Fruit fly (Drosophila melanogaster) whole organism, embryonic: Measurements from ENCODE around the gene CG2104.

Experiments
- Antp ChIP-seq: fragments of 200-800 bp; sonication (Bioruptor generic); optimal IDR thresholded peaks from 3 replicates; lab custom pipeline; 2016; ENCODE audit warnings: missing biosample characterization, missing genetic modification characterization
- Atf6 ChIP-seq: fragments of 200-800 bp; sonication (Bioruptor generic); IDR thresholded peaks from 2 replicates; pipeline ENCODE4 v1.3.6; 2022; ENCODE audit warnings: missing biosample characterization, missing genetic modification characterization
- CG10209 ChIP-seq: fragments of 200-800 bp; sonication (Bioruptor generic); optimal IDR thresholded peaks from 3 replicates; lab custom pipeline; 2017; ENCODE audit warnings: missing biosample characterization, mild to moderate bottlenecking, missing genetic modification characterization, missing genetic modification reagents
- CG10431 ChIP-seq: fragments of 200-800 bp; sonication (Bioruptor generic); optimal IDR thresholded peaks from 3 replicates; lab custom pipeline; 2018; ENCODE audit warnings: missing biosample characterization, mild to moderate bottlenecking, missing genetic modification characterization
- CG10565 ChIP-seq: fragments of 200-800 bp; sonication (Bioruptor generic); optimal IDR thresholded peaks from 3 replicates; lab custom pipeline; 2016; ENCODE audit warnings: missing biosample characterization, mild to moderate bottlenecking, missing genetic modification characterization
- CG12236 ChIP-seq: fragments of 200-800 bp; sonication (Bioruptor generic); optimal IDR thresholded peaks from 2 replicates; lab custom pipeline; 2016; ENCODE audit warnings: missing biosample characterization, missing genetic modification characterization
- CG1602 ChIP-seq: fragments of 200-800 bp; sonication (Bioruptor generic); optimal IDR thresholded peaks from 3 replicates; lab custom pipeline; 2016; ENCODE audit warnings: missing biosample characterization, missing genetic modification characterization
- CG17361 ChIP-seq: fragments of 200-800 bp; sonication (Bioruptor generic); IDR thresholded peaks from 3 replicates; pipeline ENCODE4 v1.3.6; 2022; ENCODE audit warnings: missing biosample characterization, missing genetic modification characterization
- CG18262 ChIP-seq: fragments of 200-800 bp; optimal IDR thresholded peaks from 3 replicates; lab custom pipeline; 2019; ENCODE audit warnings: missing biosample characterization, mild to moderate bottlenecking, missing genetic modification characterization, moderate library complexity
- CG2120 ChIP-seq: fragments of 200-800 bp; sonication (Bioruptor generic); optimal IDR thresholded peaks from 3 replicates; lab custom pipeline; 2016; ENCODE audit warnings: missing biosample characterization, missing genetic modification characterization
- CG2129 ChIP-seq: fragments of 200-800 bp; sonication (Bioruptor generic); IDR thresholded peaks from 2 replicates; pipeline ENCODE4 v1.3.6; 2022; ENCODE audit warnings: missing biosample characterization, missing genetic modification characterization; ENCODE audit not compliant: partially characterized antibody
- CG32772 ChIP-seq: fragments of 200-800 bp; sonication (Bioruptor generic); IDR thresholded peaks from 2 replicates; pipeline ENCODE4 v1.3.6; 2022; ENCODE audit warnings: missing biosample characterization, missing genetic modification characterization
- CG3847 ChIP-seq: fragments of 200-800 bp; sonication (Bioruptor generic); IDR thresholded peaks from 2 replicates; pipeline ENCODE4 v1.3.6; 2022; ENCODE audit warnings: missing biosample characterization, missing genetic modification characterization
- CG4282 ChIP-seq: fragments of 200-800 bp; sonication (Bioruptor generic); optimal IDR thresholded peaks from 2 replicates; lab custom pipeline; 2016; ENCODE audit warnings: missing biosample characterization, missing genetic modification characterization
- CG5180 ChIP-seq: fragments of 200-800 bp; sonication (Bioruptor generic); optimal IDR thresholded peaks from 3 replicates; lab custom pipeline; 2017; ENCODE audit warnings: missing biosample characterization, missing genetic modification characterization, mild to moderate bottlenecking, moderate library complexity, missing genetic modification reagents
- CG7372 ChIP-seq: fragments of 200-800 bp; sonication (Bioruptor generic); IDR thresholded peaks from 2 replicates; pipeline ENCODE4 v1.3.6; 2022; ENCODE audit warnings: missing biosample characterization, missing genetic modification characterization
- CG9437 ChIP-seq: fragments of 200-800 bp; sonication (Bioruptor generic); optimal IDR thresholded peaks from 2 replicates; lab custom pipeline; 2018; ENCODE audit warnings: missing biosample characterization, mild to moderate bottlenecking, missing genetic modification characterization
- CG9817 ChIP-seq: fragments of 200-800 bp; sonication (Bioruptor generic); optimal IDR thresholded peaks from 2 replicates; lab custom pipeline; 2018; ENCODE audit warnings: missing biosample characterization, mild to moderate bottlenecking, missing genetic modification characterization, moderate library complexity
- CrebB ChIP-seq: fragments of 200-800 bp; sonication (Bioruptor generic); optimal IDR thresholded peaks from 3 replicates; lab custom pipeline; 2018; ENCODE audit warnings: missing biosample characterization, mild to moderate bottlenecking, missing genetic modification characterization
- Elba2 ChIP-seq: fragments of 200-800 bp; sonication (Bioruptor generic); optimal IDR thresholded peaks from 3 replicates; lab custom pipeline; 2016; ENCODE audit warnings: missing biosample characterization, missing genetic modification characterization
- H2.0 ChIP-seq: fragments of 200-800 bp; sonication (Bioruptor generic); IDR thresholded peaks from 2 replicates; pipeline ENCODE4 v1.3.6; 2022; ENCODE audit warnings: missing biosample characterization, missing genetic modification characterization
- Hr3 ChIP-seq: fragments of 200-800 bp; sonication (Bioruptor generic); optimal IDR thresholded peaks from 3 replicates; lab custom pipeline; 2016; ENCODE audit warnings: missing biosample characterization, missing genetic modification characterization
- Hr78 ChIP-seq, 2 experiments: fragments of 200-800 bp in 1 of 2; fragments of >200 bp in 1 of 2; sonication (Bioruptor generic) in 1 of 2; optimal IDR thresholded peaks; 2 replicates each; lab custom pipeline; 2017 to 2019; ENCODE audit warnings: missing biosample characterization in 2 of 2, missing genetic modification characterization in 2 of 2, mild to moderate bottlenecking in 1 of 2, moderate library complexity in 1 of 2
- Lim3 ChIP-seq: fragments of 200-800 bp; sonication (Bioruptor generic); IDR thresholded peaks from 2 replicates; pipeline ENCODE4 v1.3.6; 2022; ENCODE audit warnings: missing biosample characterization, missing genetic modification characterization
- Meics ChIP-seq: fragments of 200-800 bp; sonication (Bioruptor generic); optimal IDR thresholded peaks from 2 replicates; lab custom pipeline; 2017; ENCODE audit warnings: missing biosample characterization, mild to moderate bottlenecking, missing genetic modification characterization
- Nf-YA ChIP-seq: fragments of 200-800 bp; sonication (Bioruptor generic); IDR thresholded peaks from 2 replicates; pipeline ENCODE4 v1.3.6; 2022; ENCODE audit warnings: missing biosample characterization, missing genetic modification characterization
- Nf-YC ChIP-seq: fragments of 200-800 bp; optimal IDR thresholded peaks from 3 replicates; lab custom pipeline; 2019; ENCODE audit warnings: missing biosample characterization, mild to moderate bottlenecking, missing genetic modification characterization, moderate library complexity
- Ravus ChIP-seq: fragments of 200-800 bp; sonication (Bioruptor generic); IDR thresholded peaks from 2 replicates; pipeline ENCODE4 v1.3.6; 2022; ENCODE audit warnings: missing biosample characterization, missing genetic modification characterization
- Sox102F ChIP-seq: fragments of 200-800 bp; sonication (Bioruptor generic); optimal IDR thresholded peaks from 2 replicates; lab custom pipeline; 2018; ENCODE audit warnings: missing biosample characterization, mild to moderate bottlenecking, missing genetic modification characterization, moderate library complexity
- al ChIP-seq: fragments of 200-800 bp; sonication (Bioruptor generic); IDR thresholded peaks from 2 replicates; pipeline ENCODE4 v1.3.6; 2022; ENCODE audit warnings: missing biosample characterization, missing genetic modification characterization
- az2 ChIP-seq: fragments of 200-800 bp; sonication (Bioruptor generic); optimal IDR thresholded peaks from 3 replicates; lab custom pipeline; 2016; ENCODE audit warnings: missing biosample characterization, missing genetic modification characterization
- cas ChIP-seq: fragments of 200-800 bp; sonication (Bioruptor generic); IDR thresholded peaks from 2 replicates; pipeline ENCODE4 v1.3.6; 2022; ENCODE audit warnings: missing biosample characterization, missing genetic modification characterization
- chm ChIP-seq: fragments of 200-800 bp; sonication (Bioruptor generic); IDR thresholded peaks from 2 replicates; pipeline ENCODE4 v1.3.6; 2022; ENCODE audit warnings: missing biosample characterization, missing genetic modification characterization
- danr ChIP-seq: fragments of 200-800 bp; sonication (Bioruptor generic); IDR thresholded peaks from 2 replicates; pipeline ENCODE4 v1.3.6; 2022; ENCODE audit warnings: missing biosample characterization, missing genetic modification characterization
- dpn ChIP-seq, 2 experiments: fragments of 200-800 bp; sonication (Bioruptor generic); optimal IDR thresholded peaks; 3 replicates each; lab custom pipeline; 2016; ENCODE audit warnings: missing biosample characterization in 2 of 2, missing genetic modification characterization in 2 of 2
- exex ChIP-seq: fragments of 200-800 bp; sonication (Bioruptor generic); optimal IDR thresholded peaks from 4 replicates; lab custom pipeline; 2018; ENCODE audit warnings: missing biosample characterization, mild to moderate bottlenecking, missing genetic modification characterization, moderate library complexity
- fu2 ChIP-seq: fragments of 200-800 bp; sonication (Bioruptor generic); optimal IDR thresholded peaks from 2 replicates; lab custom pipeline; 2016; ENCODE audit warnings: missing biosample characterization, missing genetic modification characterization
- gcm ChIP-seq: fragments of 200-800 bp; sonication (Bioruptor generic); optimal IDR thresholded peaks from 2 replicates; lab custom pipeline; 2019; ENCODE audit warnings: missing biosample characterization, mild to moderate bottlenecking, missing genetic modification characterization, moderate library complexity
- hb ChIP-seq: fragments of 200-800 bp; sonication (Bioruptor generic); IDR thresholded peaks from 3 replicates; pipeline ENCODE4 v1.3.6; 2022; ENCODE audit warnings: missing biosample characterization, missing genetic modification characterization; ENCODE audit not compliant: partially characterized antibody
- kay ChIP-seq: fragments of 200-800 bp; sonication (Bioruptor generic); optimal IDR thresholded peaks from 2 replicates; lab custom pipeline; 2016; ENCODE audit warnings: missing biosample characterization, missing genetic modification characterization
- nau ChIP-seq: fragments of 200-800 bp; sonication (Bioruptor generic); optimal IDR thresholded peaks from 3 replicates; lab custom pipeline; 2017; ENCODE audit warnings: missing biosample characterization, mild to moderate bottlenecking, missing genetic modification characterization, missing genetic modification reagents
- onecut ChIP-seq: fragments of 200-800 bp; sonication (Bioruptor generic); IDR thresholded peaks from 2 replicates; pipeline ENCODE4 v1.3.6; 2022; ENCODE audit warnings: missing biosample characterization, missing genetic modification characterization
- otp ChIP-seq: fragments of 200-800 bp; sonication (Bioruptor generic); IDR thresholded peaks from 3 replicates; pipeline ENCODE4, ENCODE4 v1.3.6; 2022; ENCODE audit warnings: missing biosample characterization, missing genetic modification characterization
- pita ChIP-seq: fragments of 200-800 bp; sonication (Bioruptor generic); optimal IDR thresholded peaks from 2 replicates; lab custom pipeline; 2017; ENCODE audit warnings: missing biosample characterization, mild to moderate bottlenecking, missing genetic modification characterization
- pum ChIP-seq: fragments of 200-800 bp; sonication (Bioruptor generic); optimal IDR thresholded peaks from 2 replicates; lab custom pipeline; 2016; ENCODE audit warnings: missing biosample characterization, missing genetic modification characterization
- sc ChIP-seq, 3 experiments: fragments of >200 bp in 2 of 3; fragments of 200-800 bp in 1 of 3; sonication (Bioruptor generic) in 1 of 3; optimal IDR thresholded peaks; 2 replicates in 2 of 3; 3 replicates in 1 of 3; lab custom pipeline; 2017; ENCODE audit warnings: mild to moderate bottlenecking in 1 of 3, missing biosample characterization in 1 of 3, missing genetic modification characterization in 1 of 3, missing genetic modification reagents in 1 of 3
- sr ChIP-seq: fragments of 200-800 bp; sonication (Bioruptor generic); IDR thresholded peaks from 3 replicates; pipeline ENCODE4 v1.3.6; 2022; ENCODE audit warnings: missing biosample characterization, missing genetic modification characterization
- vnd ChIP-seq: fragments of 200-800 bp; sonication (Bioruptor generic); IDR thresholded peaks from 3 replicates; pipeline ENCODE4 v1.3.6; 2022; ENCODE audit warnings: missing biosample characterization, missing genetic modification characterization; ENCODE audit not compliant: partially characterized antibody

Gene CG2104

DNA sequence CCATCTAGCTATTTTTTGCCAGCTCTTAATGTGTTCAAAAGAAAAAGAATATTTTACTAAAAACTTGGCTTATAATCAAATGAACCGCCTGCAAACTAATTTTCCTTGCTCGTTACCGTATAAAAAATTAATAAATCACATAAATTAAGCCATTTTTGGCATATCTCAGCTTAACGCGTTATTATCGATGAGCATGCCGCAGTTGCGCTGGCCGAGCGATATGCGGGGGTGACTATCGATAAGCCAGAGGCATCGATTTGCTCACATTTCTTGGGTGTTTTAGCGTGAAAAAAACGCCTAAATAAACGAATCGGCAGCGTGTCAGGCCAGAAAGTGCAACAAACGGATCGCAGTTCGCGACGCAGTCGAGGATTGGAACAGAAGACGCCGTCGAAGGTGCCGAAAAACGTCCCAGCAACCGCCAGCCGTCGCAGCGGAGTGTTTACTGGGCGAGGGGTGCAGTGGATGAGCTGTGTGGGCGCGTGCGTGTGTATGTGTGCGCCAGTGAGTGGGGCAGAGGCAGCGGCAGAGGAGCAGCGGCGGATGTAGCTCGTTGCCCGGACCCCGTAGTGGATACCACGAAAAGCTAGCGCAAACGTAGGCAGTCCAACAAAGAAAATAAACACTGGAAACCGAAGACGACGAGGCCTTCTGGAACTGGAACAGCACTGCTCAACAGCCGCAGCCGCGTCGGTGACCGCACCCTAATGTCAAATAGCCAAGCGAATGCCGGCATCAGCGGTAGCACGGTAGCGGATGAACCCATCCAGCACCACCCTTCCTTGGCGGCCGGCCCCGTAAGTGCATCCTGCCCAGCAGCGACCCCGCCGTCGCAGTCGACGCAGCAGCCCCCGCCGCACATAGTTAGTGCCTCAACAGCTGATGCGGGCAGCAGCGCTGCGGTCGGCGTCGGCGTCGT, 49.5 kb upstream of the CG2104 start, which contains the start of the genes Sym and Madm (continued):
- peak; percentile 98 for TF ChIP-seq sr (GFP tag; lab: Robert Waterston, UW)
- TF ChIP-seq CG18262 (tag; lab: Kevin White, UChicago) = peak; percentile 39
- TF ChIP-seq CG2120 (GFP tag; lab: Kevin White, UChicago) = peak; percentile 77
- peak; percentile 21 for TF ChIP-seq gcm (GFP tag; lab: Kevin White, UChicago)
- TF ChIP-seq vnd (GFP tag; lab: Robert Waterston, UW) = peak; percentile 84
- no peak for TF ChIP-seq otp
- TF ChIP-seq Antp = peak; percentile 19
- TF ChIP-seq Atf6 (GFP tag; lab: Robert Waterston, UW) = no peak
- TF ChIP-seq chm (GFP tag; lab: Robert Waterston, UW) = no peak
- peak; percentile 33 for TF ChIP-seq CG9817 (tag; lab: Kevin White, UChicago)
- no peak for TF ChIP-seq Hr78 (GFP tag; optimal IDR thresholded peaks at IDR 0.05; lab: Kevin White, UChicago)
- TF ChIP-seq dpn (GFP tag; optimal IDR thresholded peaks at IDR 0.05; lab: Kevin White, UChicago) = peak; percentile 19 to 48
- no peak for TF ChIP-seq CG5180 (GFP tag; lab: Kevin White, UChicago)
- peak; percentile 33 for TF ChIP-seq CG1602
- no peak for TF ChIP-seq Sox102F
- no peak for TF ChIP-seq Ravus (GFP tag; lab: Robert Waterston, UW)
- peak; percentile 36; the same call in 1 of the 2 replicates for TF ChIP-seq CG3847 (GFP tag; lab: Robert Waterston, UW)
- TF ChIP-seq nau (GFP tag; lab: Kevin White, UChicago) = no peak
- TF ChIP-seq Meics (GFP tag; lab: Kevin White, UChicago) = peak; percentile 48
- peak; percentile 88 for TF ChIP-seq hb (GFP tag; lab: Robert Waterston, UW)
- TF ChIP-seq CG4282 (GFP tag; lab: Kevin White, UChicago) = no peak
- TF ChIP-seq CG2129 (GFP tag; lab: Robert Waterston, UW) = peak; percentile 69
- TF ChIP-seq CG10209 (GFP tag; lab: Kevin White, UChicago) = no peak
- TF ChIP-seq Nf-YA = no peak
- peak; percentile 66; the same call in 2 of the 3 replicates for TF ChIP-seq CG17361 (GFP tag; lab: Robert Waterston, UW)
- peak; percentile 46; the same call in 1 of the 2 replicates for TF ChIP-seq onecut (GFP tag; lab: Robert Waterston, UW)
- no peak for TF ChIP-seq exex
- peak; percentile 33 for TF ChIP-seq Hr3 (GFP tag; lab: Kevin White, UChicago)
- TF ChIP-seq CG9437 (GFP tag; lab: Kevin White, UChicago) = peak; percentile 13
- no peak for TF ChIP-seq cas (GFP tag; lab: Robert Waterston, UW)
- TF ChIP-seq CG7372 (GFP tag; lab: Robert Waterston, UW) = no peak
- no peak for TF ChIP-seq Lim3 (GFP tag; lab: Robert Waterston, UW)
- peak; percentile 4 for TF ChIP-seq kay (GFP tag; lab: Kevin White, UChicago)
- TF ChIP-seq CG32772 (GFP tag; lab: Robert Waterston, UW) = 0 out of 2 replicates have a peak, but pooled peaks have one; percentile 20
- no peak for TF ChIP-seq danr
- TF ChIP-seq pum (GFP tag; lab: Kevin White, UChicago) = peak; percentile 60
- TF ChIP-seq CG10431 = no peak
- TF ChIP-seq H2.0 = no peak
- peak; percentile 45 for TF ChIP-seq al (GFP tag; lab: Robert Waterston, UW)
- TF ChIP-seq CrebB = no peak
- TF ChIP-seq az2 = no peak
- TF ChIP-seq CG12236 (GFP tag; lab: Kevin White, UChicago) = no peak
- no peak for TF ChIP-seq CG10565 (GFP tag; lab: Kevin White, UChicago)
- peak; percentile 39 for TF ChIP-seq Elba2 (GFP tag; lab: Kevin White, UChicago)
- peak; percentile 32 for TF ChIP-seq fu2
- TF ChIP-seq Nf-YC (tag; lab: Kevin White, UChicago) = peak; percentile 49
- no peak for TF ChIP-seq sc (optimal IDR thresholded peaks at IDR 0.05; lab: Kevin White, UChicago)
- no peak for TF ChIP-seq sc (GFP tag; optimal IDR thresholded peaks at IDR 0.05; lab: Kevin White, UChicago)
- no peak for TF ChIP-seq pita (GFP tag; lab: Kevin White, UChicago)
